Worm (Caenorhabditis elegans): ENCODE measurements around the gene cpi-1.

DNA sequence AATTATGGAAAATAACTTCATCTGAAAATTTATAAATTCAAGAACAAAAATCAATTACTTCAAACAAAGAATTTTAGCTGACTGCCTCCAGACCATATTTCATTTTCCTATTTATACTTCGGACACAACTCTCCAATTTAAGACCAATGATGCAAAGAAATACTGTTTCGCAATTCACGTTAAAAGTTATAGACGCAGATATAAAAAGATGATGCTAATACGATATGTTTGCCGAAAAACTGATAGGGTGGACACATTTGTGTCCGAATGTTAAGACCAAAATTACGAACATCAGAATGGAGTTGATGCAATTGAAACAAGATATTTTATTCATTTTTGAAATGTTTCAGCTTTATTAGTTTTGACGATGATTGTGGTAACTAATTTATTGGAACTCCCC, 13.6 kb downstream of the cpi-1 start, which contains the start of gene ugt-19:
- TF ChIP-seq cnd-1 (tag; optimal IDR thresholded peaks at IDR 0.05), result no peak
- TF ChIP-seq snpc-4 (tag; optimal IDR thresholded peaks at IDR 0.05), result no peak
- no peak for TF ChIP-seq nhr-2 (tag; optimal IDR thresholded peaks at IDR 0.05)
- TF ChIP-seq blmp-1 (tag; optimal IDR thresholded peaks at IDR 0.05), result no peak
- TF ChIP-seq nhr-237 (tag; optimal IDR thresholded peaks at IDR 0.05), result no peak
- TF ChIP-seq pha-4 (tag; optimal IDR thresholded peaks at IDR 0.05), result no peak
- TF ChIP-seq hlh-1 (tag; optimal IDR thresholded peaks at IDR 0.05), result no peak
- TF ChIP-seq mep-1 (tag; optimal IDR thresholded peaks at IDR 0.05), result no peak
- no peak for TF ChIP-seq unc-62 (GFP tag; optimal IDR thresholded peaks at IDR 0.05)
- TF ChIP-seq lin-13 (tag; optimal IDR thresholded peaks at IDR 0.05), result no peak
- TF ChIP-seq ztf-11 (tag; optimal IDR thresholded peaks at IDR 0.05), result no peak
